Fruit fly (Drosophila melanogaster): ENCODE results near the gene Cpr65Av.

Cpr65Av gene

dm6 chr3L:6116881-6117280 is 22.9 kb downstream of the Cpr65Av start:
- TF ChIP-seq CG33017 (tag; optimal IDR thresholded peaks at IDR 0.05): no peak
- TF ChIP-seq Crg-1 (GFP tag; optimal IDR thresholded peaks at IDR 0.05): no peak
- TF ChIP-seq Hr96 (GFP tag; optimal IDR thresholded peaks at IDR 0.05): no peak
- TF ChIP-seq toe (GFP tag; optimal IDR thresholded peaks at IDR 0.05): no peak
- TF ChIP-seq bab1 (GFP tag; optimal IDR thresholded peaks at IDR 0.05): no peak
- no peak for TF ChIP-seq Mnt (GFP tag; optimal IDR thresholded peaks at IDR 0.05)
- TF ChIP-seq ovo (GFP tag; optimal IDR thresholded peaks at IDR 0.05): no peak
- TF ChIP-seq pad (GFP tag; optimal IDR thresholded peaks at IDR 0.05): no peak
- TF ChIP-seq cnc (optimal IDR thresholded peaks at IDR 0.05): no peak
- no peak for TF ChIP-seq cic (GFP tag; optimal IDR thresholded peaks at IDR 0.05)
- no peak for TF ChIP-seq CG7045 (GFP tag; optimal IDR thresholded peaks at IDR 0.05)
- no peak for TF ChIP-seq CG14711 (tag; optimal IDR thresholded peaks at IDR 0.05)
- no peak for TF ChIP-seq tj (GFP tag; optimal IDR thresholded peaks at IDR 0.05)
- TF ChIP-seq CG7101 (tag; optimal IDR thresholded peaks at IDR 0.05): no peak
- no peak for TF ChIP-seq kay (GFP tag; ENCODE audit: borderline replicate concordance)

- TF ChIP-seq Clk (GFP tag; optimal IDR thresholded peaks at IDR 0.05) (no peak), CG14711 (tag; optimal IDR thresholded peaks at IDR 0.05) (no peak), CG5204 (GFP tag; optimal IDR thresholded peaks at IDR 0.05) (no peak), cic (GFP tag; optimal IDR thresholded peaks at IDR 0.05) (no peak), Mnt (GFP tag; optimal IDR thresholded peaks at IDR 0.05) (no peak), kay (GFP tag; ENCODE audit: borderline replicate concordance) (no peak), bab1 (GFP tag; optimal IDR thresholded peaks at IDR 0.05) (no peak), CG12768 (GFP tag; optimal IDR thresholded peaks at IDR 0.05) (no peak), CG33017 (tag; optimal IDR thresholded peaks at IDR 0.05) (no peak), toe (GFP tag; optimal IDR thresholded peaks at IDR 0.05) (no peak), cnc (optimal IDR thresholded peaks at IDR 0.05) (no peak)
Measured at dm6 chr3L:6115505-6115904, 24.3 kb downstream of the Cpr65Av start.

dm6 chr3L:6111458-6111857 is 28.3 kb downstream of the Cpr65Av start:
- TF ChIP-seq Crg-1 (GFP tag; optimal IDR thresholded peaks at IDR 0.05) (no peak), CG33017 (tag; optimal IDR thresholded peaks at IDR 0.05) (no peak), Mnt (GFP tag; optimal IDR thresholded peaks at IDR 0.05) (no peak), CG12768 (GFP tag; optimal IDR thresholded peaks at IDR 0.05) (no peak), tj (GFP tag; optimal IDR thresholded peaks at IDR 0.05) (no peak), CG1620 (GFP tag; optimal IDR thresholded peaks at IDR 0.05) (no peak), toe (GFP tag; optimal IDR thresholded peaks at IDR 0.05) (no peak)

- no peak for TF ChIP-seq tj (GFP tag; optimal IDR thresholded peaks at IDR 0.05)
Measured at dm6 chr3L:6110673-6111449, 28.9 kb downstream of the Cpr65Av start.

dm6 chr3L:6108264-6109060 is 31.3 kb downstream of the Cpr65Av start:
- TF ChIP-seq toe (GFP tag; optimal IDR thresholded peaks at IDR 0.05) (no peak), cnc (optimal IDR thresholded peaks at IDR 0.05) (no peak), pad (GFP tag; optimal IDR thresholded peaks at IDR 0.05) (no peak), CG5204 (GFP tag; optimal IDR thresholded peaks at IDR 0.05) (no peak), CG7101 (tag; optimal IDR thresholded peaks at IDR 0.05) (no peak), Mnt (GFP tag; optimal IDR thresholded peaks at IDR 0.05) (no peak), bab1 (GFP tag; optimal IDR thresholded peaks at IDR 0.05) (no peak), kay (GFP tag; ENCODE audit: borderline replicate concordance) (no peak), cic (GFP tag; optimal IDR thresholded peaks at IDR 0.05) (no peak), Crg-1 (GFP tag; optimal IDR thresholded peaks at IDR 0.05) (no peak), Hr96 (GFP tag; optimal IDR thresholded peaks at IDR 0.05) (no peak), CG11617 (GFP tag; optimal IDR thresholded peaks at IDR 0.05) (no peak), CG33017 (tag; optimal IDR thresholded peaks at IDR 0.05) (no peak), tj (GFP tag; optimal IDR thresholded peaks at IDR 0.05) (no peak)

- TF ChIP-seq Crg-1 (GFP tag; optimal IDR thresholded peaks at IDR 0.05): no peak
- TF ChIP-seq CG14711 (tag; optimal IDR thresholded peaks at IDR 0.05): no peak
- TF ChIP-seq CG7101 (tag; optimal IDR thresholded peaks at IDR 0.05): no peak
- no peak for TF ChIP-seq pad (GFP tag; optimal IDR thresholded peaks at IDR 0.05)
- no peak for TF ChIP-seq toe (GFP tag; optimal IDR thresholded peaks at IDR 0.05)
- no peak for TF ChIP-seq kay (GFP tag; ENCODE audit: borderline replicate concordance)
- TF ChIP-seq CG33017 (tag; optimal IDR thresholded peaks at IDR 0.05): no peak
- no peak for TF ChIP-seq tj (GFP tag; optimal IDR thresholded peaks at IDR 0.05)
- no peak for TF ChIP-seq CG12768 (GFP tag; optimal IDR thresholded peaks at IDR 0.05)
- TF ChIP-seq Hr96 (GFP tag; optimal IDR thresholded peaks at IDR 0.05): no peak
- TF ChIP-seq Mnt (GFP tag; optimal IDR thresholded peaks at IDR 0.05): no peak
- TF ChIP-seq cnc (optimal IDR thresholded peaks at IDR 0.05): no peak
- no peak for TF ChIP-seq bab1 (GFP tag; optimal IDR thresholded peaks at IDR 0.05)
- TF ChIP-seq CG5204 (GFP tag; optimal IDR thresholded peaks at IDR 0.05): no peak
- no peak for TF ChIP-seq CG1620 (GFP tag; optimal IDR thresholded peaks at IDR 0.05)
- no peak for TF ChIP-seq CG11617 (GFP tag; optimal IDR thresholded peaks at IDR 0.05)
Measured at dm6 chr3L:6106717-6107116, 33.1 kb downstream of the Cpr65Av start.
